Worm (Caenorhabditis elegans): Measurements from ENCODE around the gene ccar-1.

ccar-1 gene

DNA sequence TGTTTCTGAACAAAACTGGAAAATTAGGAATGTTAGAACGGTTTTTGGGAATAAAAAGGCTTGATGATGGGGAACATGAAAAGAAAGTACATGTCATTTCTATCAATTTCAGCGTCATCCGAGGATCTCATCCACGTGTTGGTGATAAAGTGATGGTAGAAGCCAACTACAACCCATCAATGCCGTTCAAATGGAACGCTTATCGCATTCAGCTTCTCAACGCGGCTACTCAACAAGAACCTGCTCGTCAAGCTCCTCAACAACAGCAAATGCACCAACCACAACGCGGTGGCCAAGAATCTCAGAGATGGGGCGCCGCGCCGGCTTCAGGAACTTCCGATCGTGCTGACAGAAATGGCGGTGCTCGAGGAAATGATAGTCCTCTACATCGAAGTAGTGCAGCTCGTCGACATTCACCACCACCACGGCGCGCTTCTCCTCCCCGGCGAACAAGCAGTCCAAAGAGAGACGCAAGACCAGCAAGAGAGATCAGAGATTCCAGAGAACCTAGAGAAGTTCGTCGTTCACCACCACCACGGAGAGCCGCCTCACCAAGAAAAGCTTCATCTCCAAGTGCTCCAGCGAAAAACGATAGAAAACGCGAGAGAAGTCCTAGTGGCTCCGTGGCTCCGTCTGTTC, 782 bp downstream of the ccar-1 start:
- TF ChIP-seq dao-5 (tag; optimal IDR thresholded peaks at IDR 0.05) (no peak), him-1 (tag; optimal IDR thresholded peaks at IDR 0.05) (no peak), W03F9.2 (tag; optimal IDR thresholded peaks at IDR 0.05) (no peak)

- TF ChIP-seq him-1 (tag; optimal IDR thresholded peaks at IDR 0.05) (no peak), dao-5 (tag; optimal IDR thresholded peaks at IDR 0.05) (no peak), W03F9.2 (tag; optimal IDR thresholded peaks at IDR 0.05) (no peak)
Observed at ce11 chrIV:14074456-14074855, 3.1 kb downstream of the ccar-1 start.

DNA sequence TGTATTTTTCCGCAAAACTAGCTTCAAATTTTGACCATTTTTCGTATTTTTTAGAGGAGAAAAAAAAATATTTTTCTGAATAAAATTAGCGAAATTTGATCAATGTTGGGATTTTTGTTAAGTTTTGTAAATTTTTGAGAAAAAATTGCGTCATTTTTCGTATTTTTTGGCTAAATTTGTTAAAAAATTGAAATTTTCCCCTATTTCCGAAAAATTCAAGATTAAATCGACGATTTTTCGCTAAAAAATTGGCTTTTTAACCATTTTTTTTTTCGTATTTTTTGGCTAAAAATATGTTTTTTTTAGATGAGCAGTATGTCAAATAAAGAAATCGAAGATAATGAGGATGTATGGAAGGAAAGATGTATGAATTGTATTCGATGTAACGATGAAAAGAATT, 5.8 kb downstream of the ccar-1 start, which contains the start of gene cfp-1:
Gene cfp-1, plus strand, starts transcription at position 301 of the 400 bp plus-strand sequence.
- TF ChIP-seq him-1 (tag; optimal IDR thresholded peaks at IDR 0.05): no peak
- no peak for TF ChIP-seq W03F9.2 (tag; optimal IDR thresholded peaks at IDR 0.05)
- TF ChIP-seq dao-5 (tag; optimal IDR thresholded peaks at IDR 0.05): no peak

ce11 chrIV:14082956-14083355, 11.6 kb downstream of the ccar-1 start:
- TF ChIP-seq W03F9.2 (tag; optimal IDR thresholded peaks at IDR 0.05) (no peak), dao-5 (tag; optimal IDR thresholded peaks at IDR 0.05) (no peak), him-1 (tag; optimal IDR thresholded peaks at IDR 0.05) (no peak)

- no peak for TF ChIP-seq W03F9.2 (tag; optimal IDR thresholded peaks at IDR 0.05)
- TF ChIP-seq dao-5 (tag; optimal IDR thresholded peaks at IDR 0.05): no peak
- TF ChIP-seq him-1 (tag; optimal IDR thresholded peaks at IDR 0.05): no peak
Observed at ce11 chrIV:14083505-14083904, 12.2 kb downstream of the ccar-1 start, which contains the start of gene F52B11.2. Gene F52B11.2 (plus strand): TSS chrIV:14083568.

ce11 chrIV:14086395-14086794, 15.0 kb downstream of the ccar-1 start:
- no peak for TF ChIP-seq him-1 (tag; optimal IDR thresholded peaks at IDR 0.05)
- TF ChIP-seq W03F9.2 (tag; optimal IDR thresholded peaks at IDR 0.05): no peak

DNA sequence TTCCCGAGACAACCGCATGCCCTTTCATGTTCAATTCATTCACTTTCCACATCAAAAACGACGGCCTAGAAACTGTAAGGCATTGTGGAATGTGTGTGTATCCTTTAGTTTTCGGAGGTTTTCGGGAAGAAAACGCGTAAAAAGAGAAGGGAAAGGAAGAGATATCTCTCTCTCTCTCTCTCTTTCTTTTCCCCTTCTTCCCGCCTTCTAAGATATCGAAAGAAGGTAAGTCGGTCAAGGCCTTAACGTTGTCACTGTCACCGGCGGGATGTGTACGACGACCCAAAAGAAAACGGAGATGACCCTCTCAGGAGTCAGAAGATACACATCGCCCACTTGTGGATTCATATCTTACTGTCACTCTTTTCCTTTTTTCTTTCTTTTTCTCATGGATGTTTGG, 18.4 kb downstream of the ccar-1 start:
- TF ChIP-seq dao-5 (tag; optimal IDR thresholded peaks at IDR 0.05) (no peak), W03F9.2 (tag; optimal IDR thresholded peaks at IDR 0.05) (no peak), him-1 (tag; optimal IDR thresholded peaks at IDR 0.05) (no peak)

ce11 chrIV:14091242-14091641, 19.9 kb downstream of the ccar-1 start, which contains the start of gene noah-2:
Gene noah-2 (plus strand): TSS chrIV:14091254.
- TF ChIP-seq dao-5 (tag; optimal IDR thresholded peaks at IDR 0.05) (no peak), W03F9.2 (tag; optimal IDR thresholded peaks at IDR 0.05) (no peak), him-1 (tag; optimal IDR thresholded peaks at IDR 0.05) (no peak)

- TF ChIP-seq dao-5 (tag; optimal IDR thresholded peaks at IDR 0.05) (no peak), W03F9.2 (tag; optimal IDR thresholded peaks at IDR 0.05) (no peak), him-1 (tag; optimal IDR thresholded peaks at IDR 0.05) (no peak)
Observed at ce11 chrIV:14098540-14099098, 27.3 kb downstream of the ccar-1 start.

DNA sequence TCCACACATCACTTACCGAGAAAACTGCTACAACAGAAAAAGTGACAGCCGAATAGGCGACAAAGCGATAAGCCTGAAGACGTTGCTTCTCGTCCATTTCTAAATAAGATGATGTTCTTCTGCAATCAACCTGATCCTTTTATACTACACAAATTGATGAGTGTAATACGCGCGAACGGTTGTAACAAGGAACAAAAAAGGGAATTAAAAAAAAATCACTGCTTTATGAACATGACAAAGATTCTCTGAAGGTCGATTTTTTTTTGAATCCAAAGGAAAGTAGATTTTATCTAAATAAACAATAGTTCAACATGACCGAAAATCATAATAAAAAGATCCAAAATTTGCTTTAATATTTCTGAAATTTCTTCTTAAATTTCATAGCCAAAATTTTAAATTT, 27.9 kb downstream of the ccar-1 start, which contains the start of gene col-133:
Gene col-133, minus strand, starts transcription at position 101 of the 400 bp plus-strand sequence.
- no peak for TF ChIP-seq him-1 (tag; optimal IDR thresholded peaks at IDR 0.05)
- no peak for TF ChIP-seq dao-5 (tag; optimal IDR thresholded peaks at IDR 0.05)
- no peak for TF ChIP-seq W03F9.2 (tag; optimal IDR thresholded peaks at IDR 0.05)

ce11 chrIV:14103054-14103453, 31.7 kb downstream of the ccar-1 start, which contains the start of gene F52B11.5:
Gene F52B11.5 (minus strand): TSS chrIV:14103231.
- TF ChIP-seq him-1 (tag; optimal IDR thresholded peaks at IDR 0.05) (no peak), W03F9.2 (tag; optimal IDR thresholded peaks at IDR 0.05) (no peak), dao-5 (tag; optimal IDR thresholded peaks at IDR 0.05) (no peak)

ce11 chrIV:14104745-14105144, 33.4 kb downstream of the ccar-1 start:
- TF ChIP-seq dao-5 (tag; optimal IDR thresholded peaks at IDR 0.05) (no peak), him-1 (tag; optimal IDR thresholded peaks at IDR 0.05) (no peak), W03F9.2 (tag; optimal IDR thresholded peaks at IDR 0.05) (no peak)

ce11 chrIV:14106274-14106673, 34.9 kb downstream of the ccar-1 start, which contains the start of gene ins-34:
Gene ins-34 (plus strand): TSS chrIV:14106574.
- TF ChIP-seq him-1 (tag; optimal IDR thresholded peaks at IDR 0.05) (no peak), dao-5 (tag; optimal IDR thresholded peaks at IDR 0.05) (no peak), W03F9.2 (tag; optimal IDR thresholded peaks at IDR 0.05) (no peak)

DNA sequence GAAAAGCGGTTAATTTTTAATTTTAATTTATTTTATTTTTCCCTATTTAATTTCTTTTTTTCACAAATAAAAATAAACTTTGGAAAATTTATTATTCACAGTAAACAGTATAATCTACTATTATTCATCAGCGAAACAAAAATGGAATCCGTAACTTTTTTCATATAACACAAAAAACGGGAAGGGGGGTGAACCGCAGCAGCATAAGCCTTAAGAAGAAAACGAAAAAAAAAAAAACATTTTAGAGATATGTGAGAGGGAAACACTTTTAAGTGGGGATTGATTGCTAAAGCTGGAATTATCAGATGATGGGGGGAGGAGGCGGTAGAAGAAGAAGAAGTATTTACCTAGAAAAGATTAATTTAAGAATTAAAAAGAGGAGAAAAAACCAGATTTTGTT, 36.3 kb downstream of the ccar-1 start:
- TF ChIP-seq him-1 (tag; optimal IDR thresholded peaks at IDR 0.05) (no peak), dao-5 (tag; optimal IDR thresholded peaks at IDR 0.05) (no peak), W03F9.2 (tag; optimal IDR thresholded peaks at IDR 0.05) (no peak)

All from whole organism, L4/young adult.